Fruit fly (Drosophila melanogaster): ENCODE results near the gene Oseg5.

DNA sequence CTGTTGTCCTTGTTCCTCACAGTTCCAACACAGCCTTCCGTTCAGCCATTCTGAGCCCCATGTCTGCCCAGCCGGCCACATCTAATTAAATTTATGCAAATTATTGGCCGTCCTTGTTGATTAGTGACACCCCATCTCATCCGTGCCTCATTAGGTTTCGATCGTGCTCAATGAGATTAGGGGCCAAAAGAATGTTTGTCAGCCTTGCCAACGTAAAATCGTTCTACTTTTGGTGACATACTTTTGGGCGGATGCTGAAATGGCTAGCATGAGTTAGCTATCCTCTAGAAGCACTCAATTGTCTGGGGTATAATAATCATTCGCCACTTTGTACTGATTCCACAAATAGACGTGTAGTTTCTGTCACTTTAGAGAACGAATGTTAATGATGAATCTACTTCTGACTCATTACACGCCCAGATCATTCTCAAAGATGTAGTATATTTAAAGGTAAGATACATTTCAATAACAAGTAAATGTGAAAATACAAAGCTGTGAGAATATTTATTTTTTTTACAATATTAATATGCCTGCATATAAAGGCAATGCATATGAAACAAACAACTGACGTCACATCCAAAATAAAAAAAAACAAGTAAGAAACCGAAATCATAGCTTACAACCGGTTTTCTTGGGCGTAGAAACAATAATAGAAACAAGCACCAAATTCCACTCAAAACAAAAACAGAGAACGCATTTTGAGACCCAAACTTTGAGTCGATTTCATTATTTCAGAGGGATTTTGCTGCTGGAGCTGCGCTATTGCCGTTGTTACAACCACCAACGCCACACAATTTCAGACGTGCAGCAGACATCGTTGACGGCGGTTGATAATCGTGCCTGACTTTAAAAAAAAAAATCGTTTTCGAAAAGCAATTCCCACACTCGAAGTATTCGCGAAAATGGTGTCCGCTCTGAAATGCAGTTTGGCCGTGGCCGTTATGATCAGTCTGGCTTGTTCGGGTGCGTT lies 23.0 kb upstream of the Oseg5 start, which contains the start of gene bero:
- no peak for TF ChIP-seq fd96Ca (GFP tag; IDR thresholded peaks at IDR 0.05)
- no peak for TF ChIP-seq CG8301 (tag; optimal IDR thresholded peaks at IDR 0.05)
- TF ChIP-seq Pif1B (GFP tag; optimal IDR thresholded peaks at IDR 0.05), result no peak
- no peak for TF ChIP-seq CG10348 (GFP tag; IDR thresholded peaks at IDR 0.05)
- no peak for TF ChIP-seq Ets98B (GFP tag; IDR thresholded peaks at IDR 0.05)
- no peak for TF ChIP-seq Pif1A (GFP tag; optimal IDR thresholded peaks at IDR 0.05)
- no peak for TF ChIP-seq CG14655 (GFP tag; optimal IDR thresholded peaks at IDR 0.05)
- TF ChIP-seq Snoo (tag; optimal IDR thresholded peaks at IDR 0.05), result no peak
- TF ChIP-seq CG12605 (GFP tag; IDR thresholded peaks at IDR 0.05), result no peak
